Worm (Caenorhabditis elegans): Measurements from ENCODE around the gene C44C11.6.

The C44C11.6 gene

DNA sequence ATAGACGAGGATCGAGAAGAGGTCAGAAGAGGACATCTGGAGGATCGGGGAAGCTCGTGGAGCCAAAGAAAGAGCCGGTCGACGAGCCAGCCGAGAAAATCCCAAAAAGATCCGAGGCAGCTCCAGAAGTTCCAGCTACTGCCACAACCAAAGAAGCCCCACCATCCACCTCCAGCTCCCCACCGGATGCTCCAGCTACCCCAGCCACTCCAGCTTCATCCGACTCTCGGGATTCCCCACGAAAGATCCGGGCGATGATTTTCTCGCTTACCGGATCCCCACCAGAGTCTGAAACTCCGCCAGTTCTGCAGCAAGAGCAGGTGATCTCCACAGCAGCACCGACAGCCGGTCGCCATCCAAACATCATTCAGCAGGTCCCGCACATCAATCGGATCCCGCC lies 1.7 kb upstream of the C44C11.6 start:
- TF ChIP-seq unc-62 (GFP tag; optimal IDR thresholded peaks at IDR 0.05): no peak

DNA sequence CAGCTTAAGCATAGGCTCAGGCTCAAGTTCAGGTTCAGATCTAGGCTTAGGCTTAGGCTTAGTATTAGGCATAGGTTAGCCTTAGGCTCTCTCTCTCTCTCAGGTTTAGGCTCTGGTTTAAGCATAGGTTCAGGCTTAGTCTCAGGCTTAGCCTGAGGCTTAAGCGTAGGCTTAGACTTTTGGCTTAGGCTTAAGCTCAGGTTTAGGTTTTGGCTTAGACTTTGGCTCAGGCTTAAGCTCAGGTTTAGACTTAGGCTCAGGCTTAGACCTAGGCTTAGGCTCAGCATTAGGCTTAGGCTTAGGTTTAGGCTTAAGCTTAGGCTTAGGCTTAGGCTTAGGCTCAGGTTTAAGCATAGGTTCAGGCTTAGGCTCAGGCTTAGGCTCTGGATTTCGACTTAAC lies 899 bp upstream of the C44C11.6 start:
- no peak for TF ChIP-seq unc-62 (GFP tag; optimal IDR thresholded peaks at IDR 0.05)

DNA sequence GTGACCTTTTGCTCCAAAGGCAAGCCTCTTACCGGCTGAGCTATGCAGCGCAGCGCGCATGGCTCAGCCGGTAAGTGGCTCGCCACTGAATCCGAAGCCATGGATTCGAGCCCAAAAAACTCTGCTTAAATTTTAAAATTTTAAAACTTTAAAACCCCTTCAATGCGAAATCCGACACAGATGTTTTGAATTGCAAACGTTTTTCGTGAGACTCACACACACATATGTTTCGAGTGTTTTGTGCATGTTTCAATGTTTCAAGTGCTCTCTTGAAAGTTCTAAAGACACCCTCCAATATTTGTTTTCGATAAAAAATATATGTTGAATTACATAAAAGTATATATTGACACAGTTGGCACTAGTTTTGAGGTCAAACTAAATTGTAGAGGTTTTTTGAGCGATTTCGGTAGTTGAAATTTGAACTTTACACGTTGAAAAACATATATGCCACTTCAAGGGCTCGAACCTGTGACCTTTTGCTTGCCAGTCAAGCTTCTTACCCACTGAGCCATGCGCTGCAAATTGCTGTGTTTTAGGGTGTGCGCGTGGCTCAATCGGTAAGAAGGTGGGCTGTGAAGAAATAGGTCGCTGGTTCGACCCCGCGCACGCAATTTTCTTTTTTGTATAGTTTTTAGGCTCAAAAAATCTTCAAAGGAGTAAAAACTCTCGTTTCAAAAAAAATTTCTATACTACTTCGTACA lies 1.8 kb downstream of the C44C11.6 start:
- no peak for TF ChIP-seq unc-62 (GFP tag; optimal IDR thresholded peaks at IDR 0.05)

DNA sequence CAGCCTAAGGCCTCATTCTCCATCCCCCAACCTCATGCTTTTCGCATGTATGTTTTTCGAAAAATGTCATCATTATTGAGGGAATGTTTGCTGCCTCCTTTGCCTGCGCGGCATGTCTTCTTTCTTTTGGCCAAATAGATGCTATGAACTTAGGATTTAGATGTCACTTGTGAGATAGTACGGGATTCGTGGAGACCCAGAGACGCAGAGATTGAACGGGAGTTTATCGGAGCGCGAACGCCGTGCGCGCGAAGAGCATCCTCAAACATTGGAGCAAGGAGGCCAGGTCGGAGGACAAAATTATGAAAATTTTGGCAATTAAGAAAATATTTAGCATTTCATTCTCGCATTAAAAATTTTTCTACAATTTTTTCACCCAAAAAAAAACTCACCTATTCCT lies 4.3 kb downstream of the C44C11.6 start:
- no peak for TF ChIP-seq unc-62 (GFP tag; optimal IDR thresholded peaks at IDR 0.05)

DNA sequence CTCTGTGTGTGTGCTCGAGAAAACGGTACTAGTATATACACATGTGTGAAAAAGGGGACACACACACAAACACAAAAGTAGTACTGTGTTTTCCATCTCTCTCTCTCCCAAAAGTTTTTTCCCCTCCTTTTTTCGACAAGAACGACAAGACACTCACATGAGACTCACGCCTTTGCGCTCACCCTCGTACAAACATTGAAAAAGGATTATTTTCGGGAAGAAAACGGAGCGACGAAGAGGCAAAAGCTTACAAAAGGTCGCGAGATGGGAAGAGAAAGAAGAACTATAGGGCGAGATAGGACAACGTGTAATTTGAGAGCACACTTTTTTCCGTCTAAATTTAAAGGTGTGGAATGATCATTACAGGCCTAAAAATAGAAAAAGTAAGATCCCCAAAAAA lies 5.3 kb downstream of the C44C11.6 start:
- no peak for TF ChIP-seq unc-62 (GFP tag; optimal IDR thresholded peaks at IDR 0.05)

DNA sequence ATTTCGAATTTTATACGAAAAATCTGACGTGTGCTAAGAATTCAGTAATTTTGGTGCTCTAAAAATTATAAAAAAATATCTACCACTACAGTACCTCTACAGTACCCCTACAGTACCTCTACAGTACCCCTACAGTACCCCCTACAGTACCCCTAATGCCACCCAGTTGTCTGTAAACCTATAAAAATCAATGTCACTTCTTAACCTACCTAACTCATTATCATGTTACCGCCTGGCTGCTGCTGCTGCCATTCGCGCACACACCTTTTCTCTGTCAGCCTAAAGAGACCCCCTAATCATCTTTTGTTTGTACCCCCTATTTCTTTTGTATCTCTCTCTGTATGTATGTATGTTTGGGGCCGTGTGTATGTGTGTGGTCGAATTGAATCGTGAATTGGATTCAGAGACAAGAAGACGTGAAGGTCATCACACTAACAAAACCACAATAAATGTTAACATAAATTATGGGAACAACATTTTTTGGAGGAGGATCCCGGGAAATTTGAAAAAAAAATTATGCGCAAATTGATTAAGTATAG lies 6.2 kb downstream of the C44C11.6 start:
- no peak for TF ChIP-seq unc-62 (GFP tag; optimal IDR thresholded peaks at IDR 0.05)

DNA sequence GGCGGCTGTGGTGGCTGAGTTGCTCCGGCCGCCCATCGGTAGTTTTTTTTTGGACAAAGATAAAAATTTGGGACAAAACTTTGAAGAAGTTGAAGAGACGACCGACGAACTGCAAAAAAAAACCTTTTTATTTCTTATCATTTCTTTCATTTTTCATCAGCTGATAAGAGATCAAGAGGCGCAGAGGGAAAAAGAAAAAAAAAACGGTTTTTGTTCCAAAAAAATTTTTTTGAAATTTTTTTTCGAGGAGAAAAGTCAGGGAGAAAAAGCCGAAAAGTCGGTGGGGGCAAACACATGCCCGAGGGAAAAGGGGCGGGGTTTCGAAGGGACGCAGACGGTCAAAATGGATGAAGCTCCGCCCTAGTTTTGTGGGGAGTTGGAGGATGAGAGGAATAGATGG lies 7.5 kb downstream of the C44C11.6 start, which contains the start of gene ras-1:
ras-1 (minus strand) TSS at position 129 of the 400 bp plus-strand sequence.
- TF ChIP-seq unc-62 (GFP tag; optimal IDR thresholded peaks at IDR 0.05): no peak

DNA sequence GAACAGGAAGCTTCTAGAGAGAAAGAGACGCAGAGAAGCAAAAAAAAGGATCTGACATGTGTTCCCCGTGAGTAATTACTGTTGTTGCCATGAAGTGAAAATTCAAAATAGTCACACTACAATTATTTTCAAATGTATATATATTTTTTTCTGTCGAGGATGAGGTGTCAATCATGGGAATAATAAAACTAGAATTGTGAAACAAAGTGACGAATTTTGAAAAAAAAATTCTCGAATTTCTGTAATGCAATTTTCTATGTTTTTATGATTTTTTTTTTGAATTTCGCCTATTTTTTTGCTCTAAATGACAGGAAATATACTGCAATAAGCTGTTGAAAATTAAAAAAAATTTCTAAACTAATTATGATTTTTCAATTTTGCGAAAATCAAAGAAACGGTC lies 8.5 kb downstream of the C44C11.6 start:
- no peak for TF ChIP-seq unc-62 (GFP tag; optimal IDR thresholded peaks at IDR 0.05)

DNA sequence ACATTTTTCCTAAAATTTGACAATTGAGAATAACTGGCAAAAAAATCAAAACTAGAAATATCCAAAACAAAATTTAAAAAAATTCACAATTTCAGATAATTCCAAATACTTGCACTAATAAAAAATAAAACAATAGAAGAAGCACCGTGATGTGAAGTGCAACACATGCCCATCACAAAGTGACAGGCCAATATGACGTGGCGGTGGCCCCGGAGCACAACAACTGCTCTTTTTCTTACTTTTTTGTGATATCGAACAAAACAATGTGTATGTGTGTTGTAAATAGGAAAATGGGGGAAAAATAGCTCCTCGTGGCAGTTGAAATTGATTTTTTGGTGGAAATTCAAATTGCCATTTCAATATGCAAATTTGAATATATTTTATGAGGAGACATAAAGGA lies 9.2 kb downstream of the C44C11.6 start:
- TF ChIP-seq unc-62 (GFP tag; optimal IDR thresholded peaks at IDR 0.05): no peak

DNA sequence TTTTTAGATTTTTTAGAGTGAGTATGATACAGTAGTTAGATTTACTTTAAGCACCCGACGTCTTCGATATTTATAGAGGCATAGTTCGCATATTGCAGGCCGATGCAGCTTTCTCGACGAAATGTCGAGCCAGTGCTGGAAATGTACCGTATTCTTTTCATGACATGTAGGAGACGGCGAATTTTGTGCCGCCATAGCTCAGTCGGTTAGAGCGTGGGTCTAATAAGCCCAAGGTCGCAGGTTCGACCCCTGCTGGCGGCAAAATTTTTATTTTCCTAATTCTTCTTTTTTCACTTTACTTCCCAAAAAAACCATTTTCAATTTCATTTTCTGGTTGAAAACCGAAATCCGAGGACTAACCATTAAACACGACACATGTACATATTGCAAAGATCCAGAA lies 17.7 kb downstream of the C44C11.6 start:
- no peak for TF ChIP-seq unc-62 (GFP tag; optimal IDR thresholded peaks at IDR 0.05)

DNA sequence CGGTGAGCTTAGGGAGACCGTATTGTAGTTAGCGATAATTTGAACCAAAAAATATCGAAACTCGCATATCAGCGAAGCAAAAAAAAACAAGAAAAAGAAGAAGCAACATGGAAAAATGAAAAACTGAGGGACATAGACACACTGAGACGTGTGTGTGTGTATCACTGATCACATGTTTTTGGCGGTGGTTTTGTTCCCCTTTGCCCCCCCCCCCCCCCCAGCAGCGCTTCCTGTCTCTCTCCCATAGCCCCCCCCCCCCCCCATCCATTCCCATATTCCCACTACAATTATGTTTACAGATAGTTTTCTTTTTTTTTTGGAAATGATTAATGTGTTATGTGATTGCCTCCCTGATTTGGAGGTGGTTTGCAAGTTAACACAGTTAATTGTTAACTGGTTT lies 24.6 kb downstream of the C44C11.6 start:
- TF ChIP-seq unc-62 (GFP tag; optimal IDR thresholded peaks at IDR 0.05): no peak

DNA sequence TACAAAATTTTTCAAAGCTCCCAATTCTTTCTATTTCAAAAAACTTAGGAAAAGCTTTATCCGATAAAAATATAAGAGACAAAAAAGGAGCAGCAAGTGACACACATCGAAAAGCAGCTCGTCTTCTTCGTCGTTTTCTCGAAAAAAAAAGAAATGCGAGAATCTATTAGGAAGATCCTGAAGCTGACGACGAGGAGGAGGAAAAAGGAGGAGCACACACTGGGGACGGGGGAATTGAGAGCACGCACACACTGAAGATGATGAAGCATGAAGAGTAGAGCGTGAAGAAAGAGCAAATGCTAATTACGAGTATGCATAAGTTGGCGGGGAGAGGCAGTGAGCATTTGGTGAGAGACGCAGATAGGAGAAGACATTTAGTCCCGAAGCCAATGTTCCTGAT lies 29.3 kb downstream of the C44C11.6 start:
- no peak for TF ChIP-seq unc-62 (GFP tag; optimal IDR thresholded peaks at IDR 0.05)

DNA sequence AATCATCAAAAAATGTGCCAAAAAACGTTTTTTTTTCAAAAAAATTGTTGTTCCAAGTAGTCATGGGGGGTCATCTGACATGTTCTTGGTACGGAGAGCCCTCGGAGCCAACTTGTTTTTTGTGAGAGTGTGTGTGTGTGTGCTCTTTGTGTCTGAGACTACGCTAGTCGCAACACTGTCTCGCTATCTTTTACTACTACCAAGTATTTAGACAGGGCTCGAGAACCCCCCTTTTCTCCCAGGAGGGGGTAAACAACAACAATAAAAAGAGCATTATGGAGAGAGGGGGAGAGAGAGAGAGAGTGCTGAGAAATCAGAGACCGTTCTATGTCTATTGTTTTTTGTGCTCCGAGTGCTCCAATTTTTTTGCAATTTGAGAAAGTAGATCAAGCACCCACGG lies 34.2 kb downstream of the C44C11.6 start:
- TF ChIP-seq unc-62 (GFP tag; optimal IDR thresholded peaks at IDR 0.05): no peak

DNA sequence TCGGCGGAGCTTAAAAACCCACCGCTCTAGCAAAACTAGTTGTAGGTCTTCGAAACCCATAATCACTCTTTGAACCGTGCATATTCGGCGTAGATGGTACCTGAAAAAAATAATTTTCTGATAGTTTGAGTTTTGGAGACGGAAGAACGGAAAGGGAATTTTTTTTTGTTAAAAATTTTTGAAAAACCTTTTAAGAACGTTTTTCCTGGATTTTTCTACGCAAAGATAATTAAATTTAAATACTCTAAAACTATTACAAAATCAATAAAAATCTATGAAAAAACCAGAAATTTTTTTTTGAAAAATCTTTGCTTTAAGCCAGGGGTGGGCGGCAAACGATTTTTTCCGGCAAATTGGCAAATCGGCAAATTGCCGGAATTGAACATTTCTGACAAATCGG lies 34.8 kb downstream of the C44C11.6 start, which contains the start of gene marc-5:
marc-5 (minus strand) TSS at position 101 of the 400 bp plus-strand sequence.
- no peak for TF ChIP-seq unc-62 (GFP tag; optimal IDR thresholded peaks at IDR 0.05)

DNA sequence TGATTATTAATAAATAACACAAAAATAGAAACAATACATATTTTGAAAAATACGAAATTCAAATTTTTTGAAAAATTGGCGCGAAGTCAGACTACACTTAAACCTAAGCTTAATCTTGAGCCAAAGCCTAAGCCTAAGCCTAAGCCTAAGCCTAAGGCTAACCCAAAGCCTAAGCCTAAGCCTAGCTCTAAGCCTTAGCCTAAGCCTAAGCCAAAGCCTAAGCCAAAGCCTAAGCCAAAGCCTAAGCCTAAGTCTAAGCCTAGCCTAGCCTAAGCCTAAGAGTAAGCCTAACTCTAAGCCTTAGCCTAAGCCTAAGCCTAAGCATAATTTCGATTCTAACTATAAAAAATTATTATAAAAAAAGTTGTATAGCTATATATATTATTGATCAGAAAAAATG lies 36.3 kb downstream of the C44C11.6 start:
- no peak for TF ChIP-seq unc-62 (GFP tag; optimal IDR thresholded peaks at IDR 0.05)

DNA sequence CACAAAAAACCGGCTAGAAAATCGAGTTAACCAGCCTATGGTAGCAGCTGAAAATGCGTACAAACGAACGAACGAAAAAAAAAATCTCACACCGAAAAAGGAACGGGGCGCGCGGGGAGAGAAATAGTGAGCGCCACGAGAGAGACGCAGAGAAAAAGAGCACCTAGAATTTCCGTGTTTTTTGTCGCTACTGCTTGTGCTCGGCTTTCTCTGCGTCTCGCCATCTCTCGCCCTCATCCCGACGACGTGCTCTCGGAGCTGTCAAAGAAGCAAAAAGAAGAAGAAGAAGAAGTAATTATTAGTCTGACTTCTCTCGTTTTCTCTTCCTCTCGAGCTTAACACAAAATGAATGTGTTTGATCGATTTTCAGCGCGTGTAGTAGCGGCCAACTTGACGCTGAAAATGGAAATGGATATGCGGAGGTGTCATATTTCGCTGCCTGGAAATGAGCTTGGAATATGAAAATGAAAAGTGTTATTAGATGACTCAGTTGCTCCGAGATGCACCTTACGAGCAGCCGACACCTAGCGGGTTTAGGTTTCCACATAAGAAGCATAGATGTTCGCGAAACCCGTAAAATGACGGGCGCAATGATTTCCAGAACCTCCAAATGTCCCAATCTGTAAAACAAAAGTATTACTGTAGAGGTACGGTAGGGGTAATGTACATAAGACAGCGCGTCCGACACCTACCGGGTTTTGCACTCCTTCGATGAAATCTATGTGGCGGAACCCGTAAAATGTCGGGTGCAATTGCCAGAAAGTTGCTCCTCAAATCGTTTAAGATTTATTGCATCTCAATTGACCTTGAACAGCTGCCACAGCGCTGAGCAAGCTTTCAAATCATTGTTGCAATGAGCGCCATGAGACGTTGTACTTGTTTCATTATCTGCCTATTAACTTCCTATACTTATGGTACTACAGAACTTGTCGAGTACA lies 38.3 kb downstream of the C44C11.6 start, which contains the start of gene btb-14:
btb-14 (plus strand) TSS at position 839 of the 938 bp plus-strand sequence.
- TF ChIP-seq unc-62 (GFP tag; optimal IDR thresholded peaks at IDR 0.05): no peak

All from whole organism, dauer.